Fruit fly (Drosophila melanogaster) whole organism, embryonic: ENCODE results near the gene CG14286.

Experiments used
- ATbp ChIP-seq: fragments of 200-800 bp; sonication (Bioruptor generic); optimal IDR thresholded peaks from 2 replicates; lab custom pipeline; 2017; ENCODE audit warnings: missing biosample characterization, mild to moderate bottlenecking, missing genetic modification characterization, missing genetic modification reagents
- CG10274 ChIP-seq: fragments of 200-800 bp; sonication (Bioruptor generic); optimal IDR thresholded peaks from 3 replicates; lab custom pipeline; 2017; ENCODE audit warnings: missing biosample characterization, mild to moderate bottlenecking, missing genetic modification characterization
- CG10543 ChIP-seq: fragments of 200-800 bp; sonication (Bioruptor generic); optimal IDR thresholded peaks from 3 replicates; lab custom pipeline; 2017; ENCODE audit warnings: missing biosample characterization, mild to moderate bottlenecking, missing genetic modification characterization, moderate library complexity
- CG11456 ChIP-seq: fragments of 200-800 bp; sonication (Bioruptor generic); IDR thresholded peaks from 3 replicates; pipeline ENCODE4 v1.3.6; 2022; ENCODE audit warnings: missing biosample characterization, missing genetic modification characterization
- CG12219 ChIP-seq: fragments of 200-800 bp; sonication (Bioruptor generic); optimal IDR thresholded peaks from 3 replicates; lab custom pipeline; 2018; ENCODE audit warnings: missing biosample characterization, mild to moderate bottlenecking, missing genetic modification characterization
- CG17802 ChIP-seq: fragments of 200-800 bp; sonication (Bioruptor generic); optimal IDR thresholded peaks from 2 replicates; lab custom pipeline; 2018; ENCODE audit warnings: missing biosample characterization, mild to moderate bottlenecking, missing genetic modification characterization, moderate library complexity
- CG2199 ChIP-seq: fragments of 200-800 bp; sonication (Bioruptor generic); IDR thresholded peaks from 3 replicates; pipeline ENCODE4 v1.3.6; 2022; ENCODE audit warnings: missing biosample characterization, missing genetic modification characterization
- CG2889 ChIP-seq: fragments of 200-800 bp; sonication (Bioruptor generic); IDR thresholded peaks from 3 replicates; pipeline ENCODE4 v1.3.6; 2022; ENCODE audit warnings: missing biosample characterization, missing genetic modification characterization
- CG31224 ChIP-seq: fragments of 200-800 bp; sonication (Bioruptor generic); IDR thresholded peaks from 2 replicates; pipeline ENCODE4 v1.3.6; 2022; ENCODE audit warnings: missing biosample characterization, missing genetic modification characterization
- CG33213 ChIP-seq: fragments of 200-800 bp; sonication (Bioruptor generic); optimal IDR thresholded peaks from 3 replicates; lab custom pipeline; 2016; ENCODE audit warnings: missing biosample characterization, missing genetic modification characterization
- CG3995 ChIP-seq: fragments of 200-800 bp; sonication (Bioruptor generic); optimal IDR thresholded peaks from 3 replicates; lab custom pipeline; 2016; ENCODE audit warnings: missing biosample characterization, missing genetic modification characterization
- CG4360 ChIP-seq: fragments of 200-800 bp; sonication (Bioruptor generic); IDR thresholded peaks from 2 replicates; pipeline ENCODE4 v1.3.6; 2022; ENCODE audit warnings: missing biosample characterization, missing genetic modification characterization
- CG4404 ChIP-seq: fragments of 200-800 bp; sonication (Bioruptor generic); IDR thresholded peaks from 2 replicates; pipeline ENCODE4 v1.3.6; 2022; ENCODE audit warnings: missing biosample characterization, missing genetic modification characterization
- CG4707 ChIP-seq: fragments of 200-800 bp; sonication (Bioruptor generic); optimal IDR thresholded peaks from 2 replicates; lab custom pipeline; 2018; ENCODE audit warnings: missing biosample characterization, mild to moderate bottlenecking, missing genetic modification characterization, moderate library complexity
- CG4730 ChIP-seq: fragments of 200-800 bp; sonication (Bioruptor generic); IDR thresholded peaks from 2 replicates; pipeline ENCODE4 v1.3.6; 2022; ENCODE audit warnings: missing biosample characterization, missing genetic modification characterization
- CG7745 ChIP-seq: fragments of 200-800 bp; sonication (Bioruptor generic); optimal IDR thresholded peaks from 2 replicates; lab custom pipeline; 2018; ENCODE audit warnings: missing biosample characterization, mild to moderate bottlenecking, missing genetic modification characterization, moderate library complexity
- CG8290 ChIP-seq, 3 experiments: fragments of 200-800 bp; sonication (Bioruptor generic); optimal IDR thresholded peaks; 2 replicates each; lab custom pipeline; 2016 to 2019; ENCODE audit warnings: missing biosample characterization in 3 of 3, missing genetic modification characterization in 3 of 3, mild to moderate bottlenecking in 2 of 3, moderate library complexity in 1 of 3
- CG8944 ChIP-seq: fragments of 200-800 bp; sonication (Bioruptor generic); optimal IDR thresholded peaks from 3 replicates; lab custom pipeline; 2016; ENCODE audit warnings: missing biosample characterization, missing genetic modification characterization
- Chrac-16 ChIP-seq: fragments of 200-800 bp; sonication (Bioruptor generic); optimal IDR thresholded peaks from 3 replicates; lab custom pipeline; 2016; ENCODE audit warnings: missing biosample characterization, missing genetic modification characterization
- Dad ChIP-seq: fragments of 200-800 bp; sonication (Bioruptor generic); optimal IDR thresholded peaks from 3 replicates; lab custom pipeline; 2016; ENCODE audit warnings: missing biosample characterization, missing genetic modification characterization
- Dek ChIP-seq: fragments of 200-800 bp; sonication (Bioruptor generic); optimal IDR thresholded peaks from 3 replicates; lab custom pipeline; 2019; ENCODE audit warnings: missing biosample characterization, mild to moderate bottlenecking, missing genetic modification characterization, moderate library complexity
- H2.0 ChIP-seq: fragments of 200-800 bp; sonication (Bioruptor generic); IDR thresholded peaks from 2 replicates; pipeline ENCODE4 v1.3.6; 2022; ENCODE audit warnings: missing biosample characterization, missing genetic modification characterization
- HmgD ChIP-seq: fragments of 200-800 bp; sonication (Bioruptor generic); optimal IDR thresholded peaks from 3 replicates; lab custom pipeline; 2016; ENCODE audit warnings: missing biosample characterization, missing genetic modification characterization
- Hr51 ChIP-seq, 2 experiments: fragments of 200-800 bp; sonication (Bioruptor generic); optimal IDR thresholded peaks; 2 replicates in 1 of 2; 3 replicates in 1 of 2; lab custom pipeline; 2016 to 2018; ENCODE audit warnings: missing biosample characterization in 2 of 2, missing genetic modification characterization in 2 of 2, mild to moderate bottlenecking in 1 of 2, moderate library complexity in 1 of 2
- Mad ChIP-seq: fragments of 200-800 bp; sonication (Bioruptor generic); optimal IDR thresholded peaks from 2 replicates; lab custom pipeline; 2016; ENCODE audit warnings: missing biosample characterization, missing genetic modification characterization
- Neu2 ChIP-seq: fragments of 200-800 bp; sonication (Bioruptor generic); optimal IDR thresholded peaks from 3 replicates; lab custom pipeline; 2016; ENCODE audit warnings: missing biosample characterization, missing genetic modification characterization, borderline replicate concordance
- Nf-YA ChIP-seq: fragments of 200-800 bp; sonication (Bioruptor generic); IDR thresholded peaks from 2 replicates; pipeline ENCODE4 v1.3.6; 2022; ENCODE audit warnings: missing biosample characterization, missing genetic modification characterization
- Sin3A ChIP-seq: fragments of >200 bp; optimal IDR thresholded peaks from 2 replicates; lab custom pipeline; 2018
- bcd ChIP-seq: fragments of 200-800 bp; sonication (Bioruptor generic); optimal IDR thresholded peaks from 2 replicates; lab custom pipeline; 2017; ENCODE audit warnings: missing biosample characterization, mild to moderate bottlenecking, missing genetic modification characterization
- crol ChIP-seq: fragments of 200-800 bp; sonication (Bioruptor generic); IDR thresholded peaks from 2 replicates; pipeline ENCODE4 v1.3.6; 2022; ENCODE audit warnings: missing biosample characterization, missing genetic modification characterization
- dan ChIP-seq: fragments of 200-800 bp; sonication (Bioruptor generic); IDR thresholded peaks from 2 replicates; pipeline ENCODE4 v1.3.6; 2022; ENCODE audit warnings: missing biosample characterization, missing genetic modification characterization
- danr ChIP-seq: fragments of 200-800 bp; sonication (Bioruptor generic); IDR thresholded peaks from 2 replicates; pipeline ENCODE4 v1.3.6; 2022; ENCODE audit warnings: missing biosample characterization, missing genetic modification characterization
- disco-r ChIP-seq: fragments of 200-800 bp; sonication (Bioruptor generic); optimal IDR thresholded peaks from 2 replicates; lab custom pipeline; 2016; ENCODE audit warnings: missing biosample characterization, missing genetic modification characterization
- emc ChIP-seq: fragments of 200-800 bp; sonication (Bioruptor generic); optimal IDR thresholded peaks from 2 replicates; lab custom pipeline; 2016; ENCODE audit warnings: missing biosample characterization, missing genetic modification characterization
- gsb ChIP-seq: fragments of 200-800 bp; sonication (Bioruptor generic); IDR thresholded peaks from 2 replicates; pipeline ENCODE4 v1.3.6; 2022; ENCODE audit warnings: missing biosample characterization, missing genetic modification characterization
- kah ChIP-seq: fragments of 200-800 bp; sonication (Bioruptor generic); optimal IDR thresholded peaks from 2 replicates; lab custom pipeline; 2018; ENCODE audit warnings: missing biosample characterization, mild to moderate bottlenecking, missing genetic modification characterization
- kni ChIP-seq: fragments of 200-800 bp; sonication (Bioruptor generic); optimal IDR thresholded peaks from 3 replicates; lab custom pipeline; 2017; ENCODE audit warnings: mild to moderate bottlenecking, missing biosample characterization, missing genetic modification reagents, missing genetic modification characterization
- lab ChIP-seq: fragments of 200-800 bp; sonication (Bioruptor generic); optimal IDR thresholded peaks from 3 replicates; lab custom pipeline; 2017; ENCODE audit warnings: missing biosample characterization, missing genetic modification characterization, mild to moderate bottlenecking, moderate library complexity, missing genetic modification reagents
- oc ChIP-seq: fragments of 200-800 bp; sonication (Bioruptor generic); optimal IDR thresholded peaks from 2 replicates; lab custom pipeline; 2018; ENCODE audit warnings: missing biosample characterization, mild to moderate bottlenecking, missing genetic modification characterization, moderate library complexity
- peb ChIP-seq: fragments of 200-800 bp; sonication (Bioruptor generic); IDR thresholded peaks from 2 replicates; pipeline ENCODE4 v1.3.6; 2022; ENCODE audit warnings: missing biosample characterization, missing genetic modification characterization
- prd ChIP-seq, 3 experiments: fragments of >200 bp in 2 of 3; fragments of 200-800 bp in 1 of 3; sonication (Bioruptor generic) in 1 of 3; optimal IDR thresholded peaks in 2 of 3; IDR thresholded peaks in 1 of 3; 2 replicates in 2 of 3; 3 replicates in 1 of 3; pipeline versions ENCODE4 v1.3.6 to Lab custom; 2017 to 2022; ENCODE audit warnings: missing biosample characterization in 1 of 3, missing genetic modification characterization in 1 of 3
- pzg ChIP-seq: fragments of 200-800 bp; sonication (Bioruptor generic); optimal IDR thresholded peaks from 3 replicates; lab custom pipeline; 2018; ENCODE audit warnings: missing biosample characterization, mild to moderate bottlenecking, missing genetic modification characterization, moderate library complexity
- schlank ChIP-seq: fragments of 200-800 bp; sonication (Bioruptor generic); optimal IDR thresholded peaks from 2 replicates; lab custom pipeline; 2018; ENCODE audit warnings: missing biosample characterization, mild to moderate bottlenecking, missing genetic modification characterization
- sd ChIP-seq: fragments of 200-800 bp; sonication (Bioruptor generic); optimal IDR thresholded peaks from 3 replicates; lab custom pipeline; 2018; ENCODE audit warnings: missing biosample characterization, mild to moderate bottlenecking, missing genetic modification characterization, moderate library complexity
- sens ChIP-seq: fragments of 200-800 bp; sonication (Bioruptor generic); peaks from one replicate; lab custom pipeline; 2016; ENCODE audit warnings: missing biosample characterization, missing genetic modification characterization
- seq ChIP-seq: fragments of 200-800 bp; sonication (Bioruptor generic); IDR thresholded peaks from 2 replicates; pipeline ENCODE4 v1.3.6; 2022; ENCODE audit warnings: missing biosample characterization, missing genetic modification characterization
- sob ChIP-seq: fragments of 200-800 bp; sonication (Bioruptor generic); IDR thresholded peaks from 2 replicates; pipeline ENCODE4 v1.3.6; 2022; ENCODE audit warnings: missing biosample characterization, missing genetic modification characterization
- twi ChIP-seq: fragments of 200-800 bp; optimal IDR thresholded peaks from 2 replicates; lab custom pipeline; 2019; ENCODE audit warnings: missing biosample characterization, mild to moderate bottlenecking, missing genetic modification characterization, moderate library complexity
- wdn ChIP-seq: fragments of 200-800 bp; sonication (Bioruptor generic); IDR thresholded peaks from 2 replicates; pipeline ENCODE4 v1.3.6; 2022; ENCODE audit warnings: missing biosample characterization, missing genetic modification characterization
- z ChIP-seq: fragments of 200-800 bp; sonication (Bioruptor generic); IDR thresholded peaks from 3 replicates; pipeline ENCODE4 v1.3.6; 2022; ENCODE audit warnings: missing biosample characterization, missing genetic modification characterization

CG14286 gene

dm6 chr3R:19052475-19052874 is 28.6 kb downstream of the CG14286 start:
- TF ChIP-seq crol: peak; percentile 69
- TF ChIP-seq oc (tag; lab: Kevin White, UChicago): peak; percentile 93
- no peak for TF ChIP-seq ATbp (GFP tag; lab: Kevin White, UChicago)
- 0 out of 2 replicates have a peak, but pooled peaks have one; percentile 11 for TF ChIP-seq CG4730

- no peak for TF ChIP-seq HmgD
- TF ChIP-seq danr (GFP tag; lab: Robert Waterston, UW): no peak
- TF ChIP-seq Sin3A (lab: Kevin White, UChicago): no peak
- TF ChIP-seq Hr51 (GFP tag; optimal IDR thresholded peaks at IDR 0.05; lab: Kevin White, UChicago): no peak
- no peak for TF ChIP-seq CG11456 (GFP tag; lab: Robert Waterston, UW)
- no peak for TF ChIP-seq Neu2 (GFP tag; lab: Kevin White, UChicago)
- TF ChIP-seq schlank (tag; lab: Kevin White, UChicago): no peak
- TF ChIP-seq kah (GFP tag; lab: Kevin White, UChicago): no peak
- TF ChIP-seq Dek (tag; lab: Kevin White, UChicago): no peak
- TF ChIP-seq CG3995: no peak
- no peak for TF ChIP-seq Chrac-16 (GFP tag; lab: Kevin White, UChicago)
- peak; percentile 56 for TF ChIP-seq CG4360
- TF ChIP-seq Mad (GFP tag; lab: Kevin White, UChicago): no peak
- TF ChIP-seq CG10274: no peak
- TF ChIP-seq CG8944 (GFP tag; lab: Kevin White, UChicago): no peak
- no peak for TF ChIP-seq prd (optimal IDR thresholded peaks at IDR 0.05; lab: Kevin White, UChicago)
- TF ChIP-seq prd (GFP tag; IDR thresholded peaks at IDR 0.05; lab: Robert Waterston, UW): no peak
- TF ChIP-seq twi (tag; lab: Kevin White, UChicago): peak; percentile 82
- 0 out of 3 replicates have a peak, but pooled peaks have one; percentile 33 for TF ChIP-seq CG2199 (GFP tag; lab: Robert Waterston, UW)
- TF ChIP-seq seq (GFP tag; lab: Robert Waterston, UW): no peak
- TF ChIP-seq Dad (GFP tag; lab: Kevin White, UChicago): no peak
These were observed 30.9 kb downstream of the CG14286 start for dm6 chr3R:19054839-19055238.

dm6 chr3R:19056884-19057283 is 33.0 kb downstream of the CG14286 start:
- TF ChIP-seq CG10543 (no peak), peb (no peak), gsb (GFP tag; lab: Robert Waterston, UW) (no peak), CG7745 (no peak), wdn (GFP tag; lab: Robert Waterston, UW) (no peak), CG17802 (tag; lab: Kevin White, UChicago) (no peak), H2.0 (GFP tag; lab: Robert Waterston, UW) (no peak), sob (GFP tag; lab: Robert Waterston, UW) (no peak), CG12219 (GFP tag; lab: Kevin White, UChicago) (no peak), CG4707 (GFP tag; lab: Kevin White, UChicago) (no peak), CG4404 (no peak), dan (GFP tag; lab: Robert Waterston, UW) (no peak), bcd (GFP tag; lab: Kevin White, UChicago) (no peak), CG31224 (no peak), kni (GFP tag; lab: Kevin White, UChicago) (peak; percentile 6), disco-r (GFP tag; lab: Kevin White, UChicago) (no peak), sd (tag; lab: Kevin White, UChicago) (no peak), pzg (GFP tag; lab: Kevin White, UChicago) (no peak), CG2889 (GFP tag; lab: Robert Waterston, UW) (no peak), sens (GFP tag; lab: Kevin White, UChicago) (no peak), Nf-YA (GFP tag; lab: Robert Waterston, UW) (no peak), CG2199 (GFP tag; lab: Robert Waterston, UW) (0 out of 3 replicates have a peak, but pooled peaks have one; percentile 40), lab (GFP tag; lab: Kevin White, UChicago) (peak; percentile 26), CG8290 (GFP tag; optimal IDR thresholded peaks at IDR 0.05; lab: Kevin White, UChicago) (no peak), CG8290 (tag; optimal IDR thresholded peaks at IDR 0.05; lab: Kevin White, UChicago) (no peak), CG33213 (no peak), emc (GFP tag; lab: Kevin White, UChicago) (no peak), z (GFP tag; lab: Robert Waterston, UW) (peak; percentile 76)
